Fruit fly (Drosophila melanogaster) whole organism, embryonic: Measurements from ENCODE around the gene CG15894.

Experiments
- ATbp ChIP-seq: fragments of 200-800 bp; sonication (Bioruptor generic); optimal IDR thresholded peaks from 2 replicates; lab custom pipeline; 2017; ENCODE audit warnings: missing biosample characterization, mild to moderate bottlenecking, missing genetic modification characterization, missing genetic modification reagents
- Atf-2 ChIP-seq: fragments of 200-800 bp; sonication (Bioruptor generic); optimal IDR thresholded peaks from 2 replicates; lab custom pipeline; 2016; ENCODE audit warnings: missing biosample characterization, missing genetic modification characterization
- B-H1 ChIP-seq: fragments of 200-800 bp; sonication (Bioruptor generic); IDR thresholded peaks from 3 replicates; pipeline ENCODE4 v1.3.6; 2022; ENCODE audit warnings: missing biosample characterization, missing genetic modification characterization
- CG11456 ChIP-seq: fragments of 200-800 bp; sonication (Bioruptor generic); IDR thresholded peaks from 3 replicates; pipeline ENCODE4 v1.3.6; 2022; ENCODE audit warnings: missing biosample characterization, missing genetic modification characterization
- CG11504 ChIP-seq: fragments of 200-800 bp; sonication (Bioruptor generic); optimal IDR thresholded peaks from 3 replicates; lab custom pipeline; 2019; ENCODE audit warnings: missing biosample characterization, mild to moderate bottlenecking, missing genetic modification characterization, moderate library complexity
- CG11695 ChIP-seq: fragments of 200-800 bp; sonication (Bioruptor generic); IDR thresholded peaks from 3 replicates; pipeline ENCODE4 v1.3.6; 2022; ENCODE audit warnings: missing biosample characterization, missing genetic modification characterization
- CG11696 ChIP-seq: fragments of 200-800 bp; sonication (Bioruptor generic); IDR thresholded peaks from 2 replicates; pipeline ENCODE4 v1.3.6; 2022; ENCODE audit warnings: missing biosample characterization, missing genetic modification characterization
- CG13123 ChIP-seq: fragments of 200-800 bp; sonication (Bioruptor generic); optimal IDR thresholded peaks from 2 replicates; lab custom pipeline; 2016; ENCODE audit warnings: missing biosample characterization, missing genetic modification characterization
- CG13894 ChIP-seq: fragments of 200-800 bp; sonication (Bioruptor generic); optimal IDR thresholded peaks from 3 replicates; lab custom pipeline; 2018; ENCODE audit warnings: missing biosample characterization, mild to moderate bottlenecking, missing genetic modification characterization, moderate library complexity
- CG14965 ChIP-seq: fragments of 200-800 bp; sonication (Bioruptor generic); optimal IDR thresholded peaks from 2 replicates; lab custom pipeline; 2016; ENCODE audit warnings: missing biosample characterization, missing genetic modification characterization, borderline replicate concordance
- CG15696 ChIP-seq: fragments of 200-800 bp; sonication (Bioruptor generic); optimal IDR thresholded peaks from 2 replicates; lab custom pipeline; 2019; ENCODE audit warnings: missing biosample characterization, mild to moderate bottlenecking, missing genetic modification characterization, moderate library complexity
- CG16815 ChIP-seq: fragments of 200-800 bp; sonication (Bioruptor generic); optimal IDR thresholded peaks from 3 replicates; lab custom pipeline; 2017; ENCODE audit warnings: missing biosample characterization, mild to moderate bottlenecking, missing genetic modification characterization
- CG17385 ChIP-seq: fragments of 200-800 bp; sonication (Bioruptor generic); optimal IDR thresholded peaks from 3 replicates; lab custom pipeline; 2018; ENCODE audit warnings: missing biosample characterization, mild to moderate bottlenecking, missing genetic modification characterization
- CG17568 ChIP-seq: fragments of 200-800 bp; sonication (Bioruptor generic); optimal IDR thresholded peaks from 2 replicates; lab custom pipeline; 2018; ENCODE audit warnings: missing biosample characterization, mild to moderate bottlenecking, missing genetic modification characterization, moderate library complexity
- CG18599 ChIP-seq: fragments of 200-800 bp; sonication (Bioruptor generic); optimal IDR thresholded peaks from 3 replicates; lab custom pipeline; 2017; ENCODE audit warnings: missing biosample characterization, missing genetic modification characterization, mild to moderate bottlenecking, moderate library complexity, missing genetic modification reagents
- CG2129 ChIP-seq: fragments of 200-800 bp; sonication (Bioruptor generic); IDR thresholded peaks from 2 replicates; pipeline ENCODE4 v1.3.6; 2022; ENCODE audit warnings: missing biosample characterization, missing genetic modification characterization; ENCODE audit not compliant: partially characterized antibody
- CG32532 ChIP-seq: fragments of 200-800 bp; sonication (Bioruptor generic); IDR thresholded peaks from 2 replicates; pipeline ENCODE4 v1.3.6; 2022; ENCODE audit warnings: missing biosample characterization, missing genetic modification characterization
- CG3281 ChIP-seq: fragments of 200-800 bp; sonication (Bioruptor generic); optimal IDR thresholded peaks from 3 replicates; lab custom pipeline; 2017; ENCODE audit warnings: missing biosample characterization, mild to moderate bottlenecking, missing genetic modification characterization
- CG4282 ChIP-seq: fragments of 200-800 bp; sonication (Bioruptor generic); optimal IDR thresholded peaks from 2 replicates; lab custom pipeline; 2016; ENCODE audit warnings: missing biosample characterization, missing genetic modification characterization
- CG7357 ChIP-seq: fragments of 200-800 bp; sonication (Bioruptor generic); IDR thresholded peaks from 3 replicates; pipeline ENCODE4 v1.3.6; 2022; ENCODE audit warnings: missing biosample characterization, missing genetic modification characterization
- CG7745 ChIP-seq: fragments of 200-800 bp; sonication (Bioruptor generic); optimal IDR thresholded peaks from 2 replicates; lab custom pipeline; 2018; ENCODE audit warnings: missing biosample characterization, mild to moderate bottlenecking, missing genetic modification characterization, moderate library complexity
- Dref ChIP-seq: fragments of 200-800 bp; sonication (Bioruptor generic); IDR thresholded peaks from 2 replicates; pipeline ENCODE4 v1.3.6; 2022; ENCODE audit warnings: missing biosample characterization, missing genetic modification characterization
- Fer3 ChIP-seq: fragments of 200-800 bp; sonication (Bioruptor generic); optimal IDR thresholded peaks from 2 replicates; lab custom pipeline; 2018; ENCODE audit warnings: missing biosample characterization, mild to moderate bottlenecking, missing genetic modification characterization, moderate library complexity
- HLHmδ ChIP-seq: fragments of 200-800 bp; sonication (Bioruptor generic); optimal IDR thresholded peaks from 2 replicates; lab custom pipeline; 2018; ENCODE audit warnings: missing biosample characterization, mild to moderate bottlenecking, missing genetic modification characterization, moderate library complexity
- Med ChIP-seq: fragments of 200-800 bp; sonication (Bioruptor generic); peaks from one replicate; lab custom pipeline; 2016; ENCODE audit warnings: missing biosample characterization, missing genetic modification characterization, mild to moderate bottlenecking, inconsistent platforms, moderate library complexity
- Opbp ChIP-seq: fragments of 200-800 bp; sonication (Bioruptor generic); IDR thresholded peaks from 3 replicates; pipeline ENCODE4 v1.3.6; 2022; ENCODE audit warnings: missing biosample characterization, missing genetic modification characterization; ENCODE audit not compliant: partially characterized antibody
- Six4 ChIP-seq: fragments of 200-800 bp; sonication (Bioruptor generic); optimal IDR thresholded peaks from 2 replicates; lab custom pipeline; 2016; ENCODE audit warnings: missing biosample characterization, missing genetic modification characterization
- Trl ChIP-seq, 3 experiments: fragments of >200 bp in 2 of 3; fragments of 200-800 bp in 1 of 3; sonication (Bioruptor generic) in 1 of 3; optimal IDR thresholded peaks; 2 replicates in 1 of 3; 3 replicates in 2 of 3; lab custom pipeline; 2016 to 2017; ENCODE audit warnings: missing biosample characterization in 1 of 3, missing genetic modification characterization in 1 of 3
- Xrp1 ChIP-seq: fragments of 200-800 bp; sonication (Bioruptor generic); IDR thresholded peaks from 2 replicates; pipeline ENCODE4 v1.3.6; 2022; ENCODE audit warnings: missing biosample characterization, missing genetic modification characterization
- YL-1 ChIP-seq: fragments of 200-800 bp; sonication (Bioruptor generic); optimal IDR thresholded peaks from 3 replicates; lab custom pipeline; 2017; ENCODE audit warnings: missing biosample characterization, mild to moderate bottlenecking, missing genetic modification characterization
- ab ChIP-seq: fragments of 200-800 bp; sonication (Bioruptor generic); optimal IDR thresholded peaks from 2 replicates; lab custom pipeline; 2016; ENCODE audit warnings: missing biosample characterization, missing genetic modification characterization
- amos ChIP-seq: fragments of 200-800 bp; sonication (Bioruptor generic); IDR thresholded peaks from 2 replicates; pipeline ENCODE4 v1.3.6; 2022; ENCODE audit warnings: missing biosample characterization, missing genetic modification characterization; ENCODE audit not compliant: partially characterized antibody
- cwo ChIP-seq: fragments of 200-800 bp; sonication (Bioruptor generic); optimal IDR thresholded peaks from 3 replicates; lab custom pipeline; 2017; ENCODE audit warnings: missing biosample characterization, missing genetic modification characterization, mild to moderate bottlenecking, moderate library complexity, missing genetic modification reagents
- dati ChIP-seq: fragments of 200-800 bp; sonication (Bioruptor generic); IDR thresholded peaks from 2 replicates; pipeline ENCODE4 v1.3.6; 2022; ENCODE audit warnings: missing biosample characterization, missing genetic modification characterization
- exex ChIP-seq: fragments of 200-800 bp; sonication (Bioruptor generic); optimal IDR thresholded peaks from 4 replicates; lab custom pipeline; 2018; ENCODE audit warnings: missing biosample characterization, mild to moderate bottlenecking, missing genetic modification characterization, moderate library complexity
- eyg ChIP-seq: fragments of 200-800 bp; sonication (Bioruptor generic); optimal IDR thresholded peaks from 3 replicates; lab custom pipeline; 2016; ENCODE audit warnings: missing biosample characterization, missing genetic modification characterization
- gro ChIP-seq: fragments of 200-800 bp; sonication (Bioruptor generic); optimal IDR thresholded peaks from 2 replicates; lab custom pipeline; 2016; ENCODE audit warnings: missing biosample characterization, missing genetic modification characterization
- gsb-n ChIP-seq: fragments of 200-800 bp; sonication (Bioruptor generic); optimal IDR thresholded peaks from 3 replicates; lab custom pipeline; 2018; ENCODE audit warnings: missing biosample characterization, mild to moderate bottlenecking, missing genetic modification characterization
- hb ChIP-seq: fragments of 200-800 bp; sonication (Bioruptor generic); IDR thresholded peaks from 3 replicates; pipeline ENCODE4 v1.3.6; 2022; ENCODE audit warnings: missing biosample characterization, missing genetic modification characterization; ENCODE audit not compliant: partially characterized antibody
- kah ChIP-seq: fragments of 200-800 bp; sonication (Bioruptor generic); optimal IDR thresholded peaks from 2 replicates; lab custom pipeline; 2018; ENCODE audit warnings: missing biosample characterization, mild to moderate bottlenecking, missing genetic modification characterization
- lilli ChIP-seq: fragments of 200-800 bp; sonication (Bioruptor generic); optimal IDR thresholded peaks from 3 replicates; lab custom pipeline; 2016; ENCODE audit warnings: missing biosample characterization, missing genetic modification characterization
- lov ChIP-seq, 2 experiments: fragments of 200-800 bp in 1 of 2; fragments of >200 bp in 1 of 2; sonication (Bioruptor generic) in 1 of 2; IDR thresholded peaks in 1 of 2; optimal IDR thresholded peaks in 1 of 2; 2 replicates in 1 of 2; 3 replicates in 1 of 2; pipeline versions ENCODE4 v1.3.6 to Lab custom; 2017 to 2022; ENCODE audit warnings: missing biosample characterization in 1 of 2, missing genetic modification characterization in 1 of 2
- nmo ChIP-seq: fragments of 200-800 bp; sonication (Bioruptor generic); optimal IDR thresholded peaks from 2 replicates; lab custom pipeline; 2018; ENCODE audit warnings: missing biosample characterization, mild to moderate bottlenecking, missing genetic modification characterization, moderate library complexity
- run ChIP-seq: fragments of 200-800 bp; sonication (Bioruptor generic); optimal IDR thresholded peaks from 3 replicates; lab custom pipeline; 2018; ENCODE audit warnings: missing biosample characterization, mild to moderate bottlenecking, missing genetic modification characterization
- seq ChIP-seq: fragments of 200-800 bp; sonication (Bioruptor generic); IDR thresholded peaks from 2 replicates; pipeline ENCODE4 v1.3.6; 2022; ENCODE audit warnings: missing biosample characterization, missing genetic modification characterization
- sima ChIP-seq: fragments of 200-800 bp; sonication (Bioruptor generic); optimal IDR thresholded peaks from 2 replicates; lab custom pipeline; 2016; ENCODE audit warnings: missing biosample characterization, missing genetic modification characterization
- ssp ChIP-seq: fragments of 200-800 bp; sonication (Bioruptor generic); IDR thresholded peaks from 2 replicates; pipeline ENCODE4 v1.3.6; 2022; ENCODE audit warnings: missing biosample characterization, missing genetic modification characterization
- vnd ChIP-seq: fragments of 200-800 bp; sonication (Bioruptor generic); IDR thresholded peaks from 3 replicates; pipeline ENCODE4 v1.3.6; 2022; ENCODE audit warnings: missing biosample characterization, missing genetic modification characterization; ENCODE audit not compliant: partially characterized antibody
- wdn ChIP-seq: fragments of 200-800 bp; sonication (Bioruptor generic); IDR thresholded peaks from 2 replicates; pipeline ENCODE4 v1.3.6; 2022; ENCODE audit warnings: missing biosample characterization, missing genetic modification characterization

Gene CG15894

dm6 chrX:6353613-6353986 is 44.6 kb downstream of the CG15894 start (continued):
- TF ChIP-seq CG15696 (tag; lab: Kevin White, UChicago) (peak; percentile 92), Dref (GFP tag; lab: Robert Waterston, UW) (no peak), CG18599 (peak; percentile 93), lov (optimal IDR thresholded peaks at IDR 0.05; lab: Kevin White, UChicago) (no peak), lov (GFP tag; IDR thresholded peaks at IDR 0.05; lab: Robert Waterston, UW) (peak; percentile 67; the same call in 1 of the 3 replicates), CG17568 (peak; percentile 76), Xrp1 (peak; percentile 89), ssp (GFP tag; lab: Robert Waterston, UW) (peak; percentile 69), CG11456 (GFP tag; lab: Robert Waterston, UW) (peak; percentile 73), ATbp (GFP tag; lab: Kevin White, UChicago) (peak; percentile 87), Opbp (GFP tag; lab: Robert Waterston, UW) (no peak), eyg (GFP tag; lab: Kevin White, UChicago) (no peak), YL-1 (peak; percentile 61), vnd (GFP tag; lab: Robert Waterston, UW) (no peak), ab (GFP tag; lab: Kevin White, UChicago) (no peak), CG32532 (GFP tag; lab: Robert Waterston, UW) (peak; percentile 81), wdn (peak; percentile 66), CG7357 (GFP tag; lab: Robert Waterston, UW) (peak; percentile 69), amos (GFP tag; lab: Robert Waterston, UW) (no peak), CG2129 (GFP tag; lab: Robert Waterston, UW) (no peak), nmo (GFP tag; lab: Kevin White, UChicago) (peak; percentile 94), Med (GFP tag; lab: Kevin White, UChicago) (peak; percentile 73), CG11696 (GFP tag; lab: Robert Waterston, UW) (peak; percentile 63), CG13123 (GFP tag; lab: Kevin White, UChicago) (peak; percentile 44), B-H1 (GFP tag; lab: Robert Waterston, UW) (peak; percentile 72), CG3281 (GFP tag; lab: Kevin White, UChicago) (peak; percentile 88), gsb-n (peak; percentile 85), run (tag; lab: Kevin White, UChicago) (peak; percentile 72), exex (tag; lab: Kevin White, UChicago) (peak; percentile 60), HLHmδ (GFP tag; lab: Kevin White, UChicago) (no peak), seq (peak; percentile 43; the same call in 1 of the 2 replicates), CG16815 (peak; percentile 81), cwo (GFP tag; lab: Kevin White, UChicago) (peak; percentile 87), Trl (optimal IDR thresholded peaks at IDR 0.05; lab: Kevin White, UChicago) (no peak), Trl (GFP tag; optimal IDR thresholded peaks at IDR 0.05; lab: Kevin White, UChicago) (no peak), CG11695 (GFP tag; lab: Robert Waterston, UW) (peak; percentile 86), Atf-2 (GFP tag; lab: Kevin White, UChicago) (no peak), lilli (GFP tag; lab: Kevin White, UChicago) (peak; percentile 44), Six4 (GFP tag; lab: Kevin White, UChicago) (peak; percentile 82), hb (GFP tag; lab: Robert Waterston, UW) (no peak), CG17385 (GFP tag; lab: Kevin White, UChicago) (peak; percentile 90), gro (no peak), CG14965 (GFP tag; lab: Kevin White, UChicago) (no peak), CG11504 (tag; lab: Kevin White, UChicago) (peak; percentile 93), sima (no peak), CG7745 (tag; lab: Kevin White, UChicago) (no peak), CG13894 (peak; percentile 85), Fer3 (tag; lab: Kevin White, UChicago) (peak; percentile 88), dati (GFP tag; lab: Robert Waterston, UW) (0 out of 2 replicates have a peak, but pooled peaks have one; percentile 25), kah (peak; percentile 71), CG4282 (GFP tag; lab: Kevin White, UChicago) (no peak)
